Worm (Caenorhabditis elegans) whole organism, mixed stage, embryonic: ENCODE data around the gene str-106.

Experiments
- M03D4.4 ChIP-seq: sonication (generic microtip); optimal IDR thresholded peaks from 2 replicates; lab custom pipeline; 2017; ENCODE audit warnings: mild to moderate bottlenecking, missing genetic modification characterization, missing compliant biosample characterization
- bed-3 ChIP-seq: fragments of 200-800 bp; sonication (Bioruptor generic); optimal IDR thresholded peaks from 3 replicates; lab custom pipeline; 2018; ENCODE audit warnings: mild to moderate bottlenecking, missing genetic modification characterization, moderate library complexity, missing compliant biosample characterization
- ceh-39 ChIP-seq: fragments of 150-350 bp; optimal IDR thresholded peaks from 2 replicates; lab custom pipeline; 2014; ENCODE audit warnings: missing biosample characterization, missing genetic modification characterization
- ceh-43 ChIP-seq: fragments of 200-800 bp; sonication (Bioruptor generic); optimal IDR thresholded peaks from 2 replicates; lab custom pipeline; 2018; ENCODE audit warnings: mild to moderate bottlenecking, missing genetic modification characterization, moderate library complexity, missing compliant biosample characterization
- ceh-83 ChIP-seq: fragments of 200-800 bp; sonication (Bioruptor generic); optimal IDR thresholded peaks from 2 replicates; lab custom pipeline; 2018; ENCODE audit warnings: mild to moderate bottlenecking, missing genetic modification characterization, missing compliant biosample characterization
- cnd-1 ChIP-seq: fragments of 200-800 bp; sonication (Bioruptor generic); optimal IDR thresholded peaks from 2 replicates; lab custom pipeline; 2018; ENCODE audit warnings: mild to moderate bottlenecking, missing genetic modification characterization, missing compliant biosample characterization
- drap-1 ChIP-seq: fragments of 200-800 bp; sonication (Bioruptor generic); optimal IDR thresholded peaks from 3 replicates; lab custom pipeline; 2018; ENCODE audit warnings: mild to moderate bottlenecking, missing genetic modification characterization, missing compliant biosample characterization
- elt-1 ChIP-seq: sonication (generic microtip); optimal IDR thresholded peaks from 2 replicates; lab custom pipeline; 2017; ENCODE audit warnings: missing genetic modification characterization, mild to moderate bottlenecking, missing compliant biosample characterization, antibody characterized with exemption, moderate library complexity, borderline replicate concordance; ENCODE audit not compliant: insufficient read depth
- elt-3 ChIP-seq: fragments of 150-350 bp; optimal IDR thresholded peaks from 2 replicates; lab custom pipeline; 2014; ENCODE audit warnings: missing biosample characterization, missing genetic modification characterization
- flh-1 ChIP-seq: fragments of 200-800 bp; sonication (Bioruptor generic); optimal IDR thresholded peaks from 2 replicates; lab custom pipeline; 2018; ENCODE audit warnings: mild to moderate bottlenecking, missing genetic modification characterization, moderate library complexity, missing compliant biosample characterization
- ham-2 ChIP-seq: fragments of 200-800 bp; sonication (Bioruptor generic); optimal IDR thresholded peaks from 2 replicates; lab custom pipeline; 2018; ENCODE audit warnings: mild to moderate bottlenecking, missing genetic modification characterization, missing compliant biosample characterization
- hlh-1 ChIP-seq: fragments of 150-350 bp; optimal IDR thresholded peaks from 2 replicates; lab custom pipeline; 2014; ENCODE audit warnings: missing biosample characterization, missing genetic modification reagents, missing genetic modification characterization
- lin-13 ChIP-seq: fragments of 150-350 bp; optimal IDR thresholded peaks from 2 replicates; lab custom pipeline; 2014; ENCODE audit warnings: missing biosample characterization, missing genetic modification characterization
- lin-32 ChIP-seq: fragments of 200-800 bp; sonication (Bioruptor generic); optimal IDR thresholded peaks from 2 replicates; lab custom pipeline; 2018; ENCODE audit warnings: mild to moderate bottlenecking, missing genetic modification characterization, missing compliant biosample characterization
- lsy-2 ChIP-seq: fragments of 150-350 bp; optimal IDR thresholded peaks from 2 replicates; lab custom pipeline; 2014; ENCODE audit warnings: missing biosample characterization, missing genetic modification characterization
- mab-5 ChIP-seq: fragments of 150-350 bp; optimal IDR thresholded peaks from 2 replicates; lab custom pipeline; 2014; ENCODE audit warnings: missing biosample characterization, missing genetic modification characterization
- mep-1 ChIP-seq: fragments of 150-350 bp; optimal IDR thresholded peaks from 2 replicates; lab custom pipeline; 2017; ENCODE audit warnings: missing biosample characterization, missing genetic modification reagents, missing genetic modification characterization, inconsistent platforms
- mls-2 ChIP-seq: sonication (generic microtip); optimal IDR thresholded peaks from 2 replicates; lab custom pipeline; 2016; ENCODE audit warnings: mild to moderate bottlenecking, missing genetic modification characterization, moderate library complexity, missing compliant biosample characterization
- nhr-2 ChIP-seq: fragments of 150-350 bp; optimal IDR thresholded peaks from 2 replicates; lab custom pipeline; 2014; ENCODE audit warnings: missing biosample characterization, missing genetic modification characterization
- nhr-237 ChIP-seq: fragments of 150-350 bp; optimal IDR thresholded peaks from 2 replicates; lab custom pipeline; 2014; ENCODE audit warnings: missing biosample characterization, missing genetic modification characterization
- nhr-28 ChIP-seq: fragments of 150-350 bp; optimal IDR thresholded peaks from 2 replicates; lab custom pipeline; 2014; ENCODE audit warnings: missing biosample characterization, missing genetic modification characterization
- nhr-76 ChIP-seq: sonication (generic microtip); optimal IDR thresholded peaks from 2 replicates; lab custom pipeline; 2017; ENCODE audit warnings: missing biosample characterization, missing genetic modification characterization
- pha-4 ChIP-seq: fragments of 150-350 bp; optimal IDR thresholded peaks from 2 replicates; lab custom pipeline; 2018; ENCODE audit warnings: missing biosample characterization, missing genetic modification reagents, missing genetic modification characterization
- sem-2 ChIP-seq: fragments of 200-800 bp; sonication (Bioruptor generic); optimal IDR thresholded peaks from 2 replicates; lab custom pipeline; 2018; ENCODE audit warnings: mild to moderate bottlenecking, missing genetic modification characterization, missing compliant biosample characterization
- snpc-4 ChIP-seq: fragments of 150-350 bp; optimal IDR thresholded peaks from 2 replicates; lab custom pipeline; 2014; ENCODE audit warnings: missing biosample characterization, missing genetic modification characterization
- tbx-8 ChIP-seq: fragments of 200-800 bp; sonication (Bioruptor generic); optimal IDR thresholded peaks from 2 replicates; lab custom pipeline; 2018; ENCODE audit warnings: mild to moderate bottlenecking, missing genetic modification characterization, moderate library complexity, missing compliant biosample characterization
- unc-120 ChIP-seq: sonication (generic microtip); optimal IDR thresholded peaks from 2 replicates; lab custom pipeline; 2017; ENCODE audit warnings: missing genetic modification characterization, missing compliant biosample characterization; ENCODE audit not compliant: poor library complexity, severe bottlenecking
- unc-39 ChIP-seq: fragments of 150-350 bp; optimal IDR thresholded peaks from 2 replicates; lab custom pipeline; 2014; ENCODE audit warnings: missing biosample characterization, missing genetic modification characterization
- unc-62 ChIP-seq: fragments of 150-350 bp; optimal IDR thresholded peaks from 2 replicates; lab custom pipeline; 2014; ENCODE audit warnings: missing biosample characterization, missing genetic modification reagents, missing genetic modification characterization
- zip-8 ChIP-seq: fragments of 150-350 bp; optimal IDR thresholded peaks from 2 replicates; lab custom pipeline; 2014; ENCODE audit warnings: missing biosample characterization, missing genetic modification characterization

str-106 gene

DNA sequence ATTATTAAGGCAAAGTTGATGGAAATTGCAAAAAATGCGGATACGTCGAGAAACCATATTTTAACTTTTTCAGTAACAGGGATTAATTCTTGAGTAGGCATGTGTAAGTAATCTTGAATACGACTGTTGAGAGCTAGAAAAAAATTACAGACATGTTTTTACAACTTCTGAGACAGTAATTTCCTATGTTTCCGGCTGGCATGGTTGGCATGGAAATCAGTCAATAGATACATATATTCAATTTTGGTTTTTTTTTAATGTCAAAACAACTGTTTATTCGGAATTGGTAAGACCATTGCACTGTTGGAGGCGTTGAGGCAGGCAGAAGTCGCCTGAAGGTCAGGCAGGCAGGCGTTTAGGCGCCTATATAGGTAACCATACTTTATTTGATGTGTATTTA lies 27.1 kb upstream of the str-106 start, which contains the start of gene str-254:
Gene str-254 (minus strand): TSS at position 101 of the 400 bp plus-strand sequence.
- no peak for TF ChIP-seq snpc-4
- no peak for TF ChIP-seq ham-2 (GFP tag; lab: Kevin White, UChicago)
- TF ChIP-seq, all 35 proteins: peak for 0

DNA sequence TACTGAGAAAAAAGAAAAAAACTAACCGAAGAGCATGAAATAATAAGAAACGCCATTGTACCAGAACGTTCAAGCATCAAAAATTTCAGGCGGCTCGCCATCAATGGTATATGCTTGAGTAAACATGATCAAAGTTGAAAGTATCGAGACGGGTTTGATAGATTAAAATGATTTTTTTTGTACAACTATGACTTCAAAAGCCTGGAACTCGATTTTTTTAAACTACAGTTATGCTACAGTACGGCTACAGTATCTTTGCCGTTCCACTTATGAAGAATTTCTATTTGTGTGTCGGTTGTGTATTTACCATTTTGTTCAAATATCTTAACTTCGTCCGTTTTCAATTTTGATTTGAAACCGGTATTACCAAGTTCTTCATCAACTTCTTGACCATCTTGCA lies 25.3 kb upstream of the str-106 start, which contains the start of gene str-97:
Gene str-97 (minus strand): TSS at position 101 of the 400 bp plus-strand sequence.
- TF ChIP-seq unc-62 (GFP tag; lab: Kevin White, UChicago): no peak
- no peak for TF ChIP-seq nhr-76 (tag; lab: Kevin White, UChicago)
- TF ChIP-seq flh-1 (GFP tag; lab: Kevin White, UChicago): no peak
- TF ChIP-seq snpc-4: no peak
- no peak for TF ChIP-seq elt-1 (tag; lab: Kevin White, UChicago)
- TF ChIP-seq drap-1 (GFP tag; lab: Kevin White, UChicago): no peak
- TF ChIP-seq mab-5 (tag; lab: Kevin White, UChicago): no peak
- TF ChIP-seq sem-2 (GFP tag; lab: Kevin White, UChicago): no peak

DNA sequence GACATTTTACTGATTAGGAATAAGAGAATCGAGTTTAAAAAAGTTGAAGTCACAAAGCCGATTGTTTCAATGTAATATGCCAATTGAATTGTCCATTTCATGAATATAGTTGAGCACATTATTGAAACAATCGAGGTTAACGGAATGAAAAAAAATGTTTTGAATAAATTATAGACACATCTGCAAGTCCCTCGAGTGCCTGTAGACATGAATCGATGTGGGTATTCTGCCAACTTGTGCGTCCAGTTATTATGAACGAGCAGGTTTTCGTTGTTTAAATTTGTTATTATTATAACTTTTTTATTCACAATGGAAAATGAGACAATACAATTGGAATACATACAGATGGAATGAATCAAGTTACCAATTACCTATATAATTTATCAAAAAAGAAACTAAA lies 22.1 kb upstream of the str-106 start, which contains the start of gene str-99:
Gene str-99 (minus strand): TSS at position 101 of the 400 bp plus-strand sequence.
- TF ChIP-seq drap-1 (GFP tag; lab: Kevin White, UChicago) (no peak), elt-1 (tag; lab: Kevin White, UChicago) (no peak), mep-1 (tag; lab: Kevin White, UChicago) (no peak), cnd-1 (no peak), pha-4 (tag; lab: Kevin White, UChicago) (no peak), lin-13 (tag; lab: Kevin White, UChicago) (no peak), sem-2 (GFP tag; lab: Kevin White, UChicago) (no peak), tbx-8 (no peak), nhr-28 (no peak), unc-62 (GFP tag; lab: Kevin White, UChicago) (no peak), ceh-39 (tag; lab: Kevin White, UChicago) (no peak), mls-2 (tag; lab: Kevin White, UChicago) (no peak), hlh-1 (tag; lab: Kevin White, UChicago) (no peak), nhr-2 (tag; lab: Kevin White, UChicago) (no peak), ceh-43 (no peak), elt-3 (tag; lab: Kevin White, UChicago) (no peak), M03D4.4 (tag; lab: Kevin White, UChicago) (no peak)

DNA sequence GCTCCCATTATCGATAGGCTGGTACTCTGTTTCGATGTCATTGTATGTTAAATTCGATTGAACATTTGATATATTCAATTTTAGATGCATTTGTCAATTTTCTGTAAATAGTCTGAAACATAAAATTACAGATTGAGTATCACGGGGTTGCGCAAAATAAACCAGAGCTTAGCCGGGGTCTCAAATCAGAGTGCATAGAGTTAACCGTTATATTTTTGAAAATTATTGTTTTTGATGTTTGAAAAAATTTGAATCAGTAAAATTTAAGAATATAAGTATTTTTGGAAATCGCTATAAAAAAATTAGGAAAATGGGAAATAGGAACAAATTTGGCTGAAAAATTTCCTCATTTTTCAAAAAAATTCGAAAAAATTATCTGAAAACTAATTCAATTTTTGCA lies 20.9 kb upstream of the str-106 start, which contains the start of gene F10A3.17:
Gene F10A3.17 (minus strand): TSS at position 101 of the 400 bp plus-strand sequence.
- TF ChIP-seq unc-120 (no peak), ceh-43 (no peak), nhr-28 (no peak), lin-13 (tag; lab: Kevin White, UChicago) (no peak), bed-3 (GFP tag; lab: Kevin White, UChicago) (no peak), zip-8 (tag; lab: Kevin White, UChicago) (no peak), hlh-1 (tag; lab: Kevin White, UChicago) (no peak)

DNA sequence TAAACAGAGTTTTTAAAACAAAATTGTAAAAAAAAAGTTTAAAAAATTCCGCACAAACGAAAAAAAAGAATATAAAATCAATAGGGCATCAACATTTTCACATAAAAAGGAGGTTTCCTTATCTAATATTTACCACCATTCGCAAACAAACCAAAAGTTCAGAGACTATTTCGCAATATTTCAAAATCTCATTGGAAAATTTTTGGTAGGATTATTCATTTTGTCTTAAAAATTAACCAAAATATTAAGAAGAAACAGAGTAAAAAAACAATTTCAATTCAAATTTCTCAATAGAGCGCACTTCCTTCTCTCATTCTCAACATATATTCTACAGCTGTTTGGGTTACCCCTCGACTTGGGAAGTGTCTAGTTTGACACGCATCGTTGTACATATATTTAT lies 20.4 kb upstream of the str-106 start:
- TF ChIP-seq unc-39: no peak
- TF ChIP-seq lsy-2 (tag; lab: Kevin White, UChicago): no peak
- no peak for TF ChIP-seq flh-1 (GFP tag; lab: Kevin White, UChicago)
- no peak for TF ChIP-seq pha-4 (tag; lab: Kevin White, UChicago)
- TF ChIP-seq lin-32 (GFP tag; lab: Kevin White, UChicago): no peak
- TF ChIP-seq unc-120: no peak
- no peak for TF ChIP-seq mep-1 (tag; lab: Kevin White, UChicago)
- TF ChIP-seq nhr-76 (tag; lab: Kevin White, UChicago): no peak
- no peak for TF ChIP-seq tbx-8
- TF ChIP-seq nhr-237 (tag; lab: Kevin White, UChicago): no peak
- TF ChIP-seq ceh-83: no peak
- no peak for TF ChIP-seq M03D4.4 (tag; lab: Kevin White, UChicago)
